Worm (Caenorhabditis elegans) whole organism, L4 larva: Measurements from ENCODE around the gene dao-2.

Source experiments
- aly-2 ChIP-seq: sonication (generic microtip); optimal IDR thresholded peaks from 2 replicates; lab custom pipeline; 2018; ENCODE audit warnings: missing biosample characterization, missing genetic modification characterization
- ama-1 ChIP-seq: fragments of 150-350 bp; optimal IDR thresholded peaks from 2 replicates; lab custom pipeline; 2014; ENCODE audit warnings: inconsistent platforms, mixed read lengths
- daf-12 ChIP-seq: fragments of 150-350 bp; optimal IDR thresholded peaks from 2 replicates; lab custom pipeline; 2014; ENCODE audit warnings: missing biosample characterization, missing genetic modification reagents, missing genetic modification characterization
- dpl-1 ChIP-seq: fragments of 150-350 bp; optimal IDR thresholded peaks from 2 replicates; lab custom pipeline; 2014; ENCODE audit warnings: missing biosample characterization, missing genetic modification reagents, missing genetic modification characterization
- egl-27 ChIP-seq: sonication (generic microtip); optimal IDR thresholded peaks from 3 replicates; lab custom pipeline; 2017; ENCODE audit warnings: missing biosample characterization, missing genetic modification reagents, missing genetic modification characterization
- fos-1 ChIP-seq: fragments of 150-350 bp; optimal IDR thresholded peaks from 2 replicates; lab custom pipeline; 2014; ENCODE audit warnings: missing biosample characterization, missing genetic modification characterization
- mdl-1 ChIP-seq, 2 experiments: fragments of 150-350 bp in 1 of 2; sonication (generic microtip) in 1 of 2; optimal IDR thresholded peaks; 2 replicates each; lab custom pipeline; 2014 to 2017; ENCODE audit warnings: missing biosample characterization in 2 of 2, missing genetic modification characterization in 2 of 2
- nhr-6 ChIP-seq: fragments of 150-350 bp; optimal IDR thresholded peaks from 2 replicates; lab custom pipeline; 2014; ENCODE audit warnings: missing biosample characterization, missing genetic modification characterization
- rbr-2 ChIP-seq: sonication (generic microtip); optimal IDR thresholded peaks from 2 replicates; lab custom pipeline; 2016; ENCODE audit warnings: missing genotype, missing genetic modification characterization, missing compliant biosample characterization
- skn-1 ChIP-seq: fragments of 150-350 bp; optimal IDR thresholded peaks from 2 replicates; lab custom pipeline; 2014; ENCODE audit warnings: missing biosample characterization, missing genetic modification characterization
- spr-3 ChIP-seq: fragments of 200-800 bp; sonication (Bioruptor generic); optimal IDR thresholded peaks from 2 replicates; lab custom pipeline; 2018; ENCODE audit warnings: mild to moderate bottlenecking, missing genetic modification characterization, missing compliant biosample characterization
- unc-130 ChIP-seq: sonication (generic microtip); optimal IDR thresholded peaks from 2 replicates; lab custom pipeline; 2016; ENCODE audit warnings: missing genetic modification reagents, missing genetic modification characterization, missing compliant biosample characterization
- unc-39 ChIP-seq: sonication (generic microtip); optimal IDR thresholded peaks from 2 replicates; lab custom pipeline; 2017; ENCODE audit warnings: missing biosample characterization, missing genetic modification characterization

DNA sequence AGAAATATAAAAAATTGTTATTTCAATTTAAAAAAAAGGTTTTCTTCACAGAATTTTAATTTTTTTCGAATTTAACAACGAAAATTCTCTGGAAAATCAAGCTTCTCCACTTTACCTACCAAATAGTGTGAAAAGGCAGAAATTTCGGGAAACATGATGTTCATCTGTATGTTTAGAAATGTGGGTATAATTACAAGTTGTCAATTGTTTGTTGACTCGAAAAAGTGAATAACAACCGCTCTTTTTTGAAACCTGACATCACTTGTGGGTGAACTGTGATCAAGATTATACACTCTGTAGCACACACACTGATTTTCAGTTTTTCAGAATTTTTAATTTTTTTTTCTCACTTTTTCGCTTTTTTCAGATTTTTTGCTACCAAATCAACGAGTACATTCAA lies 37.1 kb downstream of the dao-2 start:
- no peak for TF ChIP-seq unc-130
- TF ChIP-seq dpl-1: no peak
- TF ChIP-seq ama-1 (lab: Kevin White, UChicago): no peak
- TF ChIP-seq mdl-1 (tag; optimal IDR thresholded peaks at IDR 0.05; lab: Kevin White, UChicago): no peak
- TF ChIP-seq skn-1 (tag; lab: Kevin White, UChicago): no peak
- no peak for TF ChIP-seq spr-3 (GFP tag; lab: Kevin White, UChicago)
- no peak for TF ChIP-seq egl-27 (tag; lab: Kevin White, UChicago)
- TF ChIP-seq rbr-2: no peak
- no peak for TF ChIP-seq nhr-6 (tag; lab: Kevin White, UChicago)
- TF ChIP-seq daf-12: no peak
- TF ChIP-seq unc-39 (tag; lab: Kevin White, UChicago): no peak
- TF ChIP-seq aly-2 (tag; lab: Kevin White, UChicago): no peak
- no peak for TF ChIP-seq fos-1
